Worm (Caenorhabditis elegans): Measurements from ENCODE around the gene K03A11.4.

- TF ChIP-seq dao-5 (tag; optimal IDR thresholded peaks at IDR 0.05) (no peak), him-1 (tag; optimal IDR thresholded peaks at IDR 0.05) (no peak), W03F9.2 (tag; optimal IDR thresholded peaks at IDR 0.05) (no peak)
Observed at ce11 chrX:13122191-13122590, 44.2 kb downstream of the K03A11.4 start, which contains the start of gene snx-17.

Data from whole organism, L4/young adult.